Worm (Caenorhabditis elegans) whole organism, mixed stage, embryonic: ENCODE measurements around the gene cdk-1.

Source experiments
- M03D4.4 ChIP-seq: sonication (generic microtip); optimal IDR thresholded peaks from 2 replicates; lab custom pipeline; 2017; ENCODE audit warnings: mild to moderate bottlenecking, missing genetic modification characterization, missing compliant biosample characterization
- bed-3 ChIP-seq: fragments of 200-800 bp; sonication (Bioruptor generic); optimal IDR thresholded peaks from 3 replicates; lab custom pipeline; 2018; ENCODE audit warnings: mild to moderate bottlenecking, missing genetic modification characterization, moderate library complexity, missing compliant biosample characterization
- ceh-39 ChIP-seq: fragments of 150-350 bp; optimal IDR thresholded peaks from 2 replicates; lab custom pipeline; 2014; ENCODE audit warnings: missing biosample characterization, missing genetic modification characterization
- ceh-43 ChIP-seq: fragments of 200-800 bp; sonication (Bioruptor generic); optimal IDR thresholded peaks from 2 replicates; lab custom pipeline; 2018; ENCODE audit warnings: mild to moderate bottlenecking, missing genetic modification characterization, moderate library complexity, missing compliant biosample characterization
- ceh-83 ChIP-seq: fragments of 200-800 bp; sonication (Bioruptor generic); optimal IDR thresholded peaks from 2 replicates; lab custom pipeline; 2018; ENCODE audit warnings: mild to moderate bottlenecking, missing genetic modification characterization, missing compliant biosample characterization
- cnd-1 ChIP-seq: fragments of 200-800 bp; sonication (Bioruptor generic); optimal IDR thresholded peaks from 2 replicates; lab custom pipeline; 2018; ENCODE audit warnings: mild to moderate bottlenecking, missing genetic modification characterization, missing compliant biosample characterization
- drap-1 ChIP-seq: fragments of 200-800 bp; sonication (Bioruptor generic); optimal IDR thresholded peaks from 3 replicates; lab custom pipeline; 2018; ENCODE audit warnings: mild to moderate bottlenecking, missing genetic modification characterization, missing compliant biosample characterization
- elt-3 ChIP-seq: fragments of 150-350 bp; optimal IDR thresholded peaks from 2 replicates; lab custom pipeline; 2014; ENCODE audit warnings: missing biosample characterization, missing genetic modification characterization
- flh-1 ChIP-seq: fragments of 200-800 bp; sonication (Bioruptor generic); optimal IDR thresholded peaks from 2 replicates; lab custom pipeline; 2018; ENCODE audit warnings: mild to moderate bottlenecking, missing genetic modification characterization, moderate library complexity, missing compliant biosample characterization
- ham-2 ChIP-seq: fragments of 200-800 bp; sonication (Bioruptor generic); optimal IDR thresholded peaks from 2 replicates; lab custom pipeline; 2018; ENCODE audit warnings: mild to moderate bottlenecking, missing genetic modification characterization, missing compliant biosample characterization
- hlh-1 ChIP-seq: fragments of 150-350 bp; optimal IDR thresholded peaks from 2 replicates; lab custom pipeline; 2014; ENCODE audit warnings: missing biosample characterization, missing genetic modification reagents, missing genetic modification characterization
- lin-13 ChIP-seq: fragments of 150-350 bp; optimal IDR thresholded peaks from 2 replicates; lab custom pipeline; 2014; ENCODE audit warnings: missing biosample characterization, missing genetic modification characterization
- lin-32 ChIP-seq: fragments of 200-800 bp; sonication (Bioruptor generic); optimal IDR thresholded peaks from 2 replicates; lab custom pipeline; 2018; ENCODE audit warnings: mild to moderate bottlenecking, missing genetic modification characterization, missing compliant biosample characterization
- lsy-2 ChIP-seq: fragments of 150-350 bp; optimal IDR thresholded peaks from 2 replicates; lab custom pipeline; 2014; ENCODE audit warnings: missing biosample characterization, missing genetic modification characterization
- mab-5 ChIP-seq: fragments of 150-350 bp; optimal IDR thresholded peaks from 2 replicates; lab custom pipeline; 2014; ENCODE audit warnings: missing biosample characterization, missing genetic modification characterization
- mep-1 ChIP-seq: fragments of 150-350 bp; optimal IDR thresholded peaks from 2 replicates; lab custom pipeline; 2017; ENCODE audit warnings: missing biosample characterization, missing genetic modification reagents, missing genetic modification characterization, inconsistent platforms
- mls-2 ChIP-seq: sonication (generic microtip); optimal IDR thresholded peaks from 2 replicates; lab custom pipeline; 2016; ENCODE audit warnings: mild to moderate bottlenecking, missing genetic modification characterization, moderate library complexity, missing compliant biosample characterization
- nhr-12 ChIP-seq: fragments of 150-350 bp; optimal IDR thresholded peaks from 2 replicates; lab custom pipeline; 2014; ENCODE audit warnings: missing biosample characterization, missing genetic modification characterization
- nhr-2 ChIP-seq: fragments of 150-350 bp; optimal IDR thresholded peaks from 2 replicates; lab custom pipeline; 2014; ENCODE audit warnings: missing biosample characterization, missing genetic modification characterization
- nhr-237 ChIP-seq: fragments of 150-350 bp; optimal IDR thresholded peaks from 2 replicates; lab custom pipeline; 2014; ENCODE audit warnings: missing biosample characterization, missing genetic modification characterization
- nhr-76 ChIP-seq: sonication (generic microtip); optimal IDR thresholded peaks from 2 replicates; lab custom pipeline; 2017; ENCODE audit warnings: missing biosample characterization, missing genetic modification characterization
- pha-4 ChIP-seq: fragments of 150-350 bp; optimal IDR thresholded peaks from 2 replicates; lab custom pipeline; 2018; ENCODE audit warnings: missing biosample characterization, missing genetic modification reagents, missing genetic modification characterization
- sem-2 ChIP-seq: fragments of 200-800 bp; sonication (Bioruptor generic); optimal IDR thresholded peaks from 2 replicates; lab custom pipeline; 2018; ENCODE audit warnings: mild to moderate bottlenecking, missing genetic modification characterization, missing compliant biosample characterization
- snpc-4 ChIP-seq: fragments of 150-350 bp; optimal IDR thresholded peaks from 2 replicates; lab custom pipeline; 2014; ENCODE audit warnings: missing biosample characterization, missing genetic modification characterization
- sptf-1 ChIP-seq: sonication (generic microtip); optimal IDR thresholded peaks from 2 replicates; lab custom pipeline; 2017; ENCODE audit warnings: mild to moderate bottlenecking, missing genetic modification characterization, moderate library complexity, missing compliant biosample characterization
- tbx-8 ChIP-seq: fragments of 200-800 bp; sonication (Bioruptor generic); optimal IDR thresholded peaks from 2 replicates; lab custom pipeline; 2018; ENCODE audit warnings: mild to moderate bottlenecking, missing genetic modification characterization, moderate library complexity, missing compliant biosample characterization
- unc-120 ChIP-seq: sonication (generic microtip); optimal IDR thresholded peaks from 2 replicates; lab custom pipeline; 2017; ENCODE audit warnings: missing genetic modification characterization, missing compliant biosample characterization; ENCODE audit not compliant: poor library complexity, severe bottlenecking
- unc-39 ChIP-seq: fragments of 150-350 bp; optimal IDR thresholded peaks from 2 replicates; lab custom pipeline; 2014; ENCODE audit warnings: missing biosample characterization, missing genetic modification characterization
- unc-62 ChIP-seq: fragments of 150-350 bp; optimal IDR thresholded peaks from 2 replicates; lab custom pipeline; 2014; ENCODE audit warnings: missing biosample characterization, missing genetic modification reagents, missing genetic modification characterization
- zip-8 ChIP-seq: fragments of 150-350 bp; optimal IDR thresholded peaks from 2 replicates; lab custom pipeline; 2014; ENCODE audit warnings: missing biosample characterization, missing genetic modification characterization
- ztf-11 ChIP-seq: fragments of 150-350 bp; optimal IDR thresholded peaks from 2 replicates; lab custom pipeline; 2014; ENCODE audit warnings: missing biosample characterization, missing genetic modification characterization

Gene cdk-1

ce11 chrIII:9748694-9749093, 1.4 kb downstream of the cdk-1 start, which contains the start of gene T05G5.4:
T05G5.4 (plus strand) TSS chrIII:9748934.
- TF ChIP-seq hlh-1 (tag; lab: Kevin White, UChicago) (no peak), sptf-1 (tag; lab: Kevin White, UChicago) (no peak), unc-39 (tag; lab: Kevin White, UChicago) (no peak), lin-32 (GFP tag; lab: Kevin White, UChicago) (no peak), ceh-39 (no peak), mab-5 (no peak), sem-2 (GFP tag; lab: Kevin White, UChicago) (no peak), pha-4 (tag; lab: Kevin White, UChicago) (no peak), cnd-1 (no peak), ceh-43 (GFP tag; lab: Kevin White, UChicago) (no peak), ceh-83 (GFP tag; lab: Kevin White, UChicago) (no peak), elt-3 (tag; lab: Kevin White, UChicago) (no peak)
- TF ChIP-seq, all 35 proteins: peak for 0

ce11 chrIII:9751074-9751473, 3.8 kb downstream of the cdk-1 start, which contains the start of gene T05G5.5:
T05G5.5 (minus strand) TSS chrIII:9751432.
- TF ChIP-seq unc-62 (GFP tag; lab: Kevin White, UChicago) (no peak), snpc-4 (tag; lab: Kevin White, UChicago) (no peak), zip-8 (no peak), ceh-39 (no peak), unc-120 (tag; lab: Kevin White, UChicago) (no peak), flh-1 (GFP tag; lab: Kevin White, UChicago) (no peak), tbx-8 (GFP tag; lab: Kevin White, UChicago) (no peak), mep-1 (tag; lab: Kevin White, UChicago) (no peak)

ce11 chrIII:9752852-9753251, 5.6 kb downstream of the cdk-1 start, which contains the start of gene ech-6:
ech-6 (minus strand) TSS chrIII:9752883.
- TF ChIP-seq nhr-237 (no peak), ztf-11 (no peak), unc-62 (GFP tag; lab: Kevin White, UChicago) (no peak), mab-5 (no peak), mls-2 (tag; lab: Kevin White, UChicago) (no peak), hlh-1 (tag; lab: Kevin White, UChicago) (no peak), lsy-2 (tag; lab: Kevin White, UChicago) (no peak), cnd-1 (no peak), M03D4.4 (tag; lab: Kevin White, UChicago) (no peak), ceh-39 (no peak), drap-1 (GFP tag; lab: Kevin White, UChicago) (no peak)

ce11 chrIII:9757414-9757813, 10.1 kb downstream of the cdk-1 start, which contains the start of gene vps-53:
vps-53 (minus strand) TSS chrIII:9757514.
- no peak for TF ChIP-seq hlh-1 (tag; lab: Kevin White, UChicago)
- no peak for TF ChIP-seq cnd-1
- TF ChIP-seq snpc-4 (tag; lab: Kevin White, UChicago): no peak
- no peak for TF ChIP-seq sem-2 (GFP tag; lab: Kevin White, UChicago)
- no peak for TF ChIP-seq lin-32 (GFP tag; lab: Kevin White, UChicago)
- TF ChIP-seq ham-2 (GFP tag; lab: Kevin White, UChicago): no peak
- no peak for TF ChIP-seq bed-3 (GFP tag; lab: Kevin White, UChicago)

- TF ChIP-seq nhr-2 (tag; lab: Kevin White, UChicago) (no peak), snpc-4 (tag; lab: Kevin White, UChicago) (no peak), mep-1 (tag; lab: Kevin White, UChicago) (no peak), ztf-11 (no peak), unc-120 (tag; lab: Kevin White, UChicago) (no peak), lin-32 (GFP tag; lab: Kevin White, UChicago) (no peak), mab-5 (no peak), hlh-1 (tag; lab: Kevin White, UChicago) (no peak), tbx-8 (GFP tag; lab: Kevin White, UChicago) (no peak), nhr-12 (tag; lab: Kevin White, UChicago) (no peak), sptf-1 (tag; lab: Kevin White, UChicago) (no peak), nhr-76 (tag; lab: Kevin White, UChicago) (no peak), lin-13 (no peak), unc-62 (GFP tag; lab: Kevin White, UChicago) (no peak), zip-8 (no peak), unc-39 (tag; lab: Kevin White, UChicago) (no peak)
These were observed 11.6 kb downstream of the cdk-1 start, which contains the start of gene rmd-1 for ce11 chrIII:9758848-9759247. rmd-1 (plus strand) TSS chrIII:9759094.
